Fruit fly (Drosophila melanogaster): ENCODE measurements around the gene Cp110.

- TF ChIP-seq psq (optimal IDR thresholded peaks at IDR 0.05), result no peak
- TF ChIP-seq usp (GFP tag; optimal IDR thresholded peaks at IDR 0.05), result no peak
Measured at dm6 chrX:22479207-22479820, 2.6 kb upstream of the Cp110 start.
